Comparison of ENCODE assay signal across 3 worm cellular contexts in genomic region chrV:12869948-12870347, ce11.
TF ChIP-seq lines count a peak whose summit lies in the region.

T07F10.3 (minus strand) TSS chrV:12870045.

TF ChIP-seq in whole organism, L1 larva, 84 proteins besides CTCF, POLR2A, EP300 and RAD21 (continued from another document and continues in another):
- TF ChIP-seq alr-1 (tag; optimal IDR thresholded peaks at IDR 0.05; lab: Kevin White, UChicago; ENCODE audit: borderline replicate concordance), result no peak
- no peak for TF ChIP-seq aha-1 (tag; optimal IDR thresholded peaks at IDR 0.05; lab: Kevin White, UChicago)
- TF ChIP-seq elt-3 (tag; optimal IDR thresholded peaks at IDR 0.05; lab: Kevin White, UChicago), result peak in 2 of 6 experiments; percentile 60 to 69
- peak in 1 of 2 experiments; percentile 99 for TF ChIP-seq ztf-11 (tag; optimal IDR thresholded peaks at IDR 0.05; lab: Kevin White, UChicago)
- peak; percentile 90 for TF ChIP-seq unc-98 (GFP tag; IDR thresholded peaks at IDR 0.05; lab: Robert Waterston, UW)
- no peak for TF ChIP-seq hpl-2 (GFP tag; optimal IDR thresholded peaks at IDR 0.05; lab: Kevin White, UChicago)
- peak; percentile 85 to 92 (median 91) for TF ChIP-seq ceh-82 (tag; optimal IDR thresholded peaks at IDR 0.05; lab: Kevin White, UChicago)
- no peak for TF ChIP-seq unc-62 (GFP tag; optimal IDR thresholded peaks at IDR 0.05; lab: Kevin White, UChicago)
- TF ChIP-seq mdl-1 (tag; optimal IDR thresholded peaks at IDR 0.05; lab: Kevin White, UChicago), result peak in 1 of 2 experiments; percentile 75
- TF ChIP-seq vab-15 (tag; optimal IDR thresholded peaks at IDR 0.05; lab: Kevin White, UChicago), result peak; percentile 86
- no peak for TF ChIP-seq pag-3 (tag; optimal IDR thresholded peaks at IDR 0.05; lab: Kevin White, UChicago; ENCODE audit: borderline replicate concordance, insufficient read depth)
- peak; percentile 95 for TF ChIP-seq nhr-19 (GFP tag; conservative IDR thresholded peaks at IDR 0.05; lab: Robert Waterston, UW)
- TF ChIP-seq dsc-1 (tag; optimal IDR thresholded peaks at IDR 0.05; lab: Kevin White, UChicago), result peak; percentile 98
- TF ChIP-seq rnt-1 (tag; optimal IDR thresholded peaks at IDR 0.05; lab: Kevin White, UChicago), result peak; percentile 100
- TF ChIP-seq ces-1 (GFP tag; optimal IDR thresholded peaks at IDR 0.05; lab: Kevin White, UChicago), result no peak
- TF ChIP-seq sptf-1 (tag; optimal IDR thresholded peaks at IDR 0.05; lab: Kevin White, UChicago), result no peak
- peak; percentile 94 for TF ChIP-seq snu-23 (GFP tag; optimal IDR thresholded peaks at IDR 0.05; lab: Kevin White, UChicago)
- peak; percentile 88 for TF ChIP-seq ceh-63 (GFP tag; optimal IDR thresholded peaks at IDR 0.05; lab: Kevin White, UChicago)
- TF ChIP-seq aly-2 (tag; optimal IDR thresholded peaks at IDR 0.05; lab: Kevin White, UChicago), result peak; percentile 57
- peak; percentile 87 to 99 for TF ChIP-seq efl-1 (optimal IDR thresholded peaks at IDR 0.05; lab: Kevin White, UChicago)
- TF ChIP-seq efl-1 (GFP tag; optimal IDR thresholded peaks at IDR 0.05 in 1 of 2; lab: Kevin White, UChicago), result peak; percentile 98 to 100
- peak; percentile 95 for TF ChIP-seq swsn-7 (tag; optimal IDR thresholded peaks at IDR 0.05; lab: Kevin White, UChicago)
- TF ChIP-seq ama-1 (optimal IDR thresholded peaks at IDR 0.05; lab: Kevin White, UChicago), result peak; percentile 42
- TF ChIP-seq sup-37 (GFP tag; optimal IDR thresholded peaks at IDR 0.05; lab: Kevin White, UChicago), result peak; percentile 89
- TF ChIP-seq efl-3 (GFP tag; optimal IDR thresholded peaks at IDR 0.05; lab: Kevin White, UChicago), result peak; percentile 90
- peak; percentile 93 for TF ChIP-seq hlh-4 (tag; optimal IDR thresholded peaks at IDR 0.05; lab: Kevin White, UChicago)
- no peak for TF ChIP-seq unc-30 (tag; optimal IDR thresholded peaks at IDR 0.05; lab: Kevin White, UChicago)
- peak; percentile 93 for TF ChIP-seq unc-86 (tag; optimal IDR thresholded peaks at IDR 0.05; lab: Kevin White, UChicago)
- TF ChIP-seq pqm-1 (tag; optimal IDR thresholded peaks at IDR 0.05; lab: Kevin White, UChicago), result no peak
- peak; percentile 98 to 99 for TF ChIP-seq lin-35 (GFP tag; optimal IDR thresholded peaks at IDR 0.05; lab: Kevin White, UChicago)
- peak; percentile 98 for TF ChIP-seq nhr-90 (tag; optimal IDR thresholded peaks at IDR 0.05; lab: Kevin White, UChicago; ENCODE audit: poor library complexity)
- peak; percentile 97 for TF ChIP-seq nhr-71 (tag; optimal IDR thresholded peaks at IDR 0.05; lab: Kevin White, UChicago)
- peak; percentile 55 for TF ChIP-seq F16B12.6 (tag; optimal IDR thresholded peaks at IDR 0.05; lab: Kevin White, UChicago)
- TF ChIP-seq egl-13 (tag; optimal IDR thresholded peaks at IDR 0.05; lab: Kevin White, UChicago), result peak; percentile 98
- peak; percentile 99 for TF ChIP-seq fkh-4 (tag; optimal IDR thresholded peaks at IDR 0.05; lab: Kevin White, UChicago; ENCODE audit: borderline replicate concordance)
- TF ChIP-seq jun-1 (tag; optimal IDR thresholded peaks at IDR 0.05; lab: Kevin White, UChicago), result peak; percentile 73
- no peak for TF ChIP-seq C34B4.2 (tag; optimal IDR thresholded peaks at IDR 0.05; lab: Kevin White, UChicago)
- TF ChIP-seq lin-15B (tag; optimal IDR thresholded peaks at IDR 0.05; lab: Kevin White, UChicago), result peak; percentile 78
- TF ChIP-seq mab-9 (GFP tag; IDR thresholded peaks at IDR 0.05; lab: Robert Waterston, UW), result peak; percentile 91
- TF ChIP-seq nhr-11 (tag; optimal IDR thresholded peaks at IDR 0.05; lab: Kevin White, UChicago), result peak; percentile 71
- peak; percentile 92 for TF ChIP-seq isw-1 (GFP tag; IDR thresholded peaks at IDR 0.05; lab: Robert Waterston, UW)
- peak; percentile 87 to 93 for TF ChIP-seq lsy-2 (tag; optimal IDR thresholded peaks at IDR 0.05; lab: Kevin White, UChicago)
- peak; percentile 87 for TF ChIP-seq unc-130 (tag; optimal IDR thresholded peaks at IDR 0.05; lab: Kevin White, UChicago)

TF ChIP-seq in whole organism, L3 larva, 47 proteins besides CTCF, POLR2A, EP300 and RAD21 (continued from another document):
- TF ChIP-seq lsy-12 (tag; optimal IDR thresholded peaks at IDR 0.05; lab: Kevin White, UChicago) (peak; percentile 89), ama-1 (optimal IDR thresholded peaks at IDR 0.05; lab: Kevin White, UChicago) (no peak), R02D3.7 (tag; optimal IDR thresholded peaks at IDR 0.05; lab: Kevin White, UChicago) (peak; percentile 74), nhr-43 (tag; optimal IDR thresholded peaks at IDR 0.05; lab: Kevin White, UChicago; ENCODE audit: poor library complexity, severe bottlenecking) (peak; percentile 97), ztf-4 (tag; optimal IDR thresholded peaks at IDR 0.05; lab: Kevin White, UChicago) (no peak), ZK546.5 (tag; optimal IDR thresholded peaks at IDR 0.05; lab: Kevin White, UChicago) (no peak), lin-39 (tag; optimal IDR thresholded peaks at IDR 0.05; lab: Kevin White, UChicago) (peak; percentile 18), zag-1 (tag; optimal IDR thresholded peaks at IDR 0.05; lab: Kevin White, UChicago) (no peak), ceh-82 (tag; optimal IDR thresholded peaks at IDR 0.05; lab: Kevin White, UChicago) (peak; percentile 60), hmg-11 (tag; optimal IDR thresholded peaks at IDR 0.05; lab: Kevin White, UChicago) (peak; percentile 66), lin-15B (tag; optimal IDR thresholded peaks at IDR 0.05; lab: Kevin White, UChicago) (peak; percentile 84), nhr-25 (tag; optimal IDR thresholded peaks at IDR 0.05; lab: Kevin White, UChicago) (peak; percentile 74), nhr-28 (tag; optimal IDR thresholded peaks at IDR 0.05; lab: Kevin White, UChicago) (no peak)

TF ChIP-seq in whole organism, young adult, 124 proteins besides CTCF, POLR2A, EP300 and RAD21 (continued from another document and continues in another):
- TF ChIP-seq cebp-1 (GFP tag; IDR thresholded peaks at IDR 0.05; lab: Robert Waterston, UW), result 0 out of 2 replicates have a peak, but pooled peaks have one; percentile 15
- peak; percentile 49 for TF ChIP-seq cebp-1 (tag; optimal IDR thresholded peaks at IDR 0.05; lab: Kevin White, UChicago)
- peak; percentile 75 for TF ChIP-seq ztf-25 (GFP tag; IDR thresholded peaks at IDR 0.05; lab: Robert Waterston, UW)
- peak; percentile 92 for TF ChIP-seq bed-2 (GFP tag; IDR thresholded peaks at IDR 0.05; lab: Robert Waterston, UW)
- peak; percentile 63 for TF ChIP-seq F33H1.4 (GFP tag; IDR thresholded peaks at IDR 0.05; lab: Robert Waterston, UW)
- TF ChIP-seq mcd-1 (GFP tag; IDR thresholded peaks at IDR 0.05; lab: Robert Waterston, UW), result peak; percentile 88
- TF ChIP-seq ceh-58 (GFP tag; IDR thresholded peaks at IDR 0.05; lab: Robert Waterston, UW), result no peak
- TF ChIP-seq F39B2.1 (GFP tag; IDR thresholded peaks at IDR 0.05; lab: Robert Waterston, UW), result no peak
- no peak for TF ChIP-seq nhr-120 (GFP tag; IDR thresholded peaks at IDR 0.05; lab: Robert Waterston, UW)
- TF ChIP-seq hlh-12 (tag; optimal IDR thresholded peaks at IDR 0.05; lab: Kevin White, UChicago), result peak; percentile 9
- no peak for TF ChIP-seq ceh-79 (tag; optimal IDR thresholded peaks at IDR 0.05; lab: Kevin White, UChicago)
- peak; percentile 25; the same call in 1 of the 2 replicates for TF ChIP-seq egrh-3 (GFP tag; IDR thresholded peaks at IDR 0.05; lab: Robert Waterston, UW)
- no peak for TF ChIP-seq snpc-1.1 (tag; optimal IDR thresholded peaks at IDR 0.05; lab: Kevin White, UChicago; ENCODE audit: insufficient read depth)
- peak; percentile 95 for TF ChIP-seq lin-54 (GFP tag; optimal IDR thresholded peaks at IDR 0.05; lab: Kevin White, UChicago)
- TF ChIP-seq egl-18 (GFP tag; IDR thresholded peaks at IDR 0.05; lab: Robert Waterston, UW), result no peak
- peak; percentile 55 for TF ChIP-seq akir-1 (GFP tag; optimal IDR thresholded peaks at IDR 0.05; lab: Kevin White, UChicago)
- no peak for TF ChIP-seq somi-1 (GFP tag; optimal IDR thresholded peaks at IDR 0.05; lab: Kevin White, UChicago)
- TF ChIP-seq F57A8.1 (GFP tag; optimal IDR thresholded peaks at IDR 0.05; lab: Kevin White, UChicago), result no peak
- TF ChIP-seq F52B5.7 (tag; optimal IDR thresholded peaks at IDR 0.05; lab: Kevin White, UChicago), result peak; percentile 59
- peak; percentile 80 for TF ChIP-seq ekl-4 (GFP tag; IDR thresholded peaks at IDR 0.05; lab: Robert Waterston, UW)
- TF ChIP-seq mel-28 (tag; optimal IDR thresholded peaks at IDR 0.05; lab: Kevin White, UChicago; ENCODE audit: borderline replicate concordance), result no peak
- no peak for TF ChIP-seq C17E4.6 (GFP tag; IDR thresholded peaks at IDR 0.05; lab: Robert Waterston, UW)
- TF ChIP-seq fkh-3 (tag; optimal IDR thresholded peaks at IDR 0.05; lab: Kevin White, UChicago), result no peak
- peak; percentile 94 for TF ChIP-seq ccch-3 (GFP tag; optimal IDR thresholded peaks at IDR 0.05; lab: Kevin White, UChicago)
- TF ChIP-seq hmg-1.2 (GFP tag; IDR thresholded peaks at IDR 0.05; lab: Robert Waterston, UW), result peak; percentile 35
- TF ChIP-seq nhr-80 (tag; optimal IDR thresholded peaks at IDR 0.05; lab: Kevin White, UChicago), result no peak
- no peak for TF ChIP-seq snpc-4 (GFP tag; optimal IDR thresholded peaks at IDR 0.05; lab: Kevin White, UChicago)
- TF ChIP-seq snpc-4 (tag; optimal IDR thresholded peaks at IDR 0.05; lab: Kevin White, UChicago), result peak; percentile 3 to 62 (median 58)
- peak; percentile 76 for TF ChIP-seq F10E7.11 (tag; optimal IDR thresholded peaks at IDR 0.05; lab: Kevin White, UChicago)
- TF ChIP-seq attf-6 (GFP tag; IDR thresholded peaks at IDR 0.05; lab: Robert Waterston, UW), result no peak
- TF ChIP-seq B0261.1 (tag; optimal IDR thresholded peaks at IDR 0.05; lab: Kevin White, UChicago), result peak; percentile 23
- TF ChIP-seq gei-17 (GFP tag; optimal IDR thresholded peaks at IDR 0.05; lab: Kevin White, UChicago), result peak; percentile 3
- peak; percentile 82 for TF ChIP-seq chd-7 (tag; optimal IDR thresholded peaks at IDR 0.05; lab: Kevin White, UChicago)
- TF ChIP-seq zim-3 (tag; optimal IDR thresholded peaks at IDR 0.05; lab: Kevin White, UChicago), result peak; percentile 48
- 0 out of 2 replicates have a peak, but pooled peaks have one; percentile 69 for TF ChIP-seq aptf-2 (GFP tag; conservative IDR thresholded peaks at IDR 0.05; lab: Robert Waterston, UW)
- TF ChIP-seq rcor-1 (GFP tag; IDR thresholded peaks at IDR 0.05; lab: Robert Waterston, UW), result peak; percentile 79
- peak; percentile 90 for TF ChIP-seq dox-1 (GFP tag; IDR thresholded peaks at IDR 0.05; lab: Robert Waterston, UW)
- peak; percentile 58 for TF ChIP-seq madf-8 (GFP tag; conservative IDR thresholded peaks at IDR 0.05; lab: Robert Waterston, UW)
- no peak for TF ChIP-seq pha-4 (tag; optimal IDR thresholded peaks at IDR 0.05; lab: Kevin White, UChicago)
- TF ChIP-seq snpc-3.4 (tag; optimal IDR thresholded peaks at IDR 0.05; lab: Kevin White, UChicago), result peak; percentile 56
- TF ChIP-seq egl-44 (GFP tag; IDR thresholded peaks at IDR 0.05; lab: Robert Waterston, UW), result no peak
- no peak for TF ChIP-seq repo-1 (tag; optimal IDR thresholded peaks at IDR 0.05; lab: Kevin White, UChicago)
- no peak for TF ChIP-seq nhr-90 (tag; optimal IDR thresholded peaks at IDR 0.05; lab: Kevin White, UChicago)
- TF ChIP-seq nhr-179 (tag; optimal IDR thresholded peaks at IDR 0.05; lab: Kevin White, UChicago), result no peak
- TF ChIP-seq tbx-9 (tag; optimal IDR thresholded peaks at IDR 0.05; lab: Kevin White, UChicago; ENCODE audit: borderline replicate concordance), result no peak
- TF ChIP-seq T26A5.8 (tag; optimal IDR thresholded peaks at IDR 0.05; lab: Kevin White, UChicago), result no peak
- peak; percentile 67 for TF ChIP-seq him-1 (tag; optimal IDR thresholded peaks at IDR 0.05; lab: Kevin White, UChicago)
- TF ChIP-seq Y53F4B.3 (GFP tag; IDR thresholded peaks at IDR 0.05; lab: Robert Waterston, UW), result no peak
- TF ChIP-seq Y95B8A.8 (GFP tag; IDR thresholded peaks at IDR 0.05; lab: Robert Waterston, UW), result no peak
- TF ChIP-seq ceh-91 (GFP tag; IDR thresholded peaks at IDR 0.05; lab: Robert Waterston, UW), result peak; percentile 48; the same call in 1 of the 2 replicates
- TF ChIP-seq F22D6.2 (tag; optimal IDR thresholded peaks at IDR 0.05; lab: Kevin White, UChicago), result peak; percentile 77
- peak; percentile 50 for TF ChIP-seq B0035.1 (tag; optimal IDR thresholded peaks at IDR 0.05; lab: Kevin White, UChicago)
- peak; percentile 74 for TF ChIP-seq madf-10 (tag; optimal IDR thresholded peaks at IDR 0.05; lab: Kevin White, UChicago)
- no peak for TF ChIP-seq dpff-1 (tag; optimal IDR thresholded peaks at IDR 0.05; lab: Kevin White, UChicago)
- no peak for TF ChIP-seq ztf-26 (tag; optimal IDR thresholded peaks at IDR 0.05; lab: Kevin White, UChicago)
- no peak for TF ChIP-seq rpc-1 (optimal IDR thresholded peaks at IDR 0.05; lab: Kevin White, UChicago)
- no peak for TF ChIP-seq rpc-1 (tag; optimal IDR thresholded peaks at IDR 0.05; lab: Kevin White, UChicago)
- peak; percentile 81 for TF ChIP-seq hmg-20 (GFP tag; IDR thresholded peaks at IDR 0.05; lab: Robert Waterston, UW)
- TF ChIP-seq ztf-22 (GFP tag; optimal IDR thresholded peaks at IDR 0.05; lab: Kevin White, UChicago), result peak; percentile 63
- peak; percentile 96 for TF ChIP-seq ZK185.1 (tag; optimal IDR thresholded peaks at IDR 0.05; lab: Kevin White, UChicago; ENCODE audit: poor library complexity, severe bottlenecking)
- no peak for TF ChIP-seq F49E8.2 (tag; optimal IDR thresholded peaks at IDR 0.05; lab: Kevin White, UChicago; ENCODE audit: insufficient read depth)
- no peak for TF ChIP-seq ama-1 (optimal IDR thresholded peaks at IDR 0.05; lab: Kevin White, UChicago)
- TF ChIP-seq ama-1 (GFP tag; optimal IDR thresholded peaks at IDR 0.05; lab: Kevin White, UChicago), result no peak
- TF ChIP-seq mxl-1 (tag; optimal IDR thresholded peaks at IDR 0.05; lab: Kevin White, UChicago), result no peak
- 0 out of 2 replicates have a peak, but pooled peaks have one; percentile 81 for TF ChIP-seq lag-1 (GFP tag; IDR thresholded peaks at IDR 0.05; lab: Robert Waterston, UW)
- no peak for TF ChIP-seq aptf-3 (GFP tag; IDR thresholded peaks at IDR 0.05; lab: Robert Waterston, UW)
- TF ChIP-seq let-607 (tag; optimal IDR thresholded peaks at IDR 0.05; lab: Kevin White, UChicago), result peak in 1 of 2 experiments; percentile 82
- no peak for TF ChIP-seq bed-1 (GFP tag; IDR thresholded peaks at IDR 0.05; lab: Robert Waterston, UW)
- TF ChIP-seq die-1 (tag; optimal IDR thresholded peaks at IDR 0.05; lab: Kevin White, UChicago), result no peak
- TF ChIP-seq sptf-2 (GFP tag; optimal IDR thresholded peaks at IDR 0.05; lab: Kevin White, UChicago), result no peak
- peak; percentile 75 for TF ChIP-seq attf-3 (GFP tag; conservative IDR thresholded peaks at IDR 0.05; lab: Robert Waterston, UW)
- peak; percentile 58; the same call in 1 of the 2 replicates for TF ChIP-seq ceh-40 (GFP tag; IDR thresholded peaks at IDR 0.05; lab: Robert Waterston, UW)
- no peak for TF ChIP-seq F55B11.4 (tag; optimal IDR thresholded peaks at IDR 0.05; lab: Kevin White, UChicago; ENCODE audit: borderline replicate concordance, insufficient read depth)
- TF ChIP-seq efl-1 (GFP tag; optimal IDR thresholded peaks at IDR 0.05; lab: Kevin White, UChicago), result peak; percentile 82
- TF ChIP-seq K12H6.12 (tag; optimal IDR thresholded peaks at IDR 0.05; lab: Kevin White, UChicago), result peak; percentile 60
- 0 out of 2 replicates have a peak, but pooled peaks have one; percentile 51 for TF ChIP-seq nfya-2 (GFP tag; IDR thresholded peaks at IDR 0.05; lab: Robert Waterston, UW)
- 0 out of 2 replicates have a peak, but pooled peaks have one; percentile 40 for TF ChIP-seq ztf-6 (GFP tag; IDR thresholded peaks at IDR 0.05; lab: Robert Waterston, UW)
- peak; percentile 74 for TF ChIP-seq dpl-1 (GFP tag; optimal IDR thresholded peaks at IDR 0.05; lab: Kevin White, UChicago)
- no peak for TF ChIP-seq lsy-27 (tag; optimal IDR thresholded peaks at IDR 0.05; lab: Kevin White, UChicago; ENCODE audit: borderline replicate concordance, insufficient read depth)
- TF ChIP-seq hlh-26 (GFP tag; conservative IDR thresholded peaks at IDR 0.05; lab: Robert Waterston, UW), result no peak
- TF ChIP-seq F37B4.10 (GFP tag; IDR thresholded peaks at IDR 0.05; lab: Robert Waterston, UW), result no peak
